Worm (Caenorhabditis elegans): ENCODE data around the gene prp-18.
A peak's percentile ranks its signal among the peaks of the same experiment; 100 is the strongest.

prp-18 gene

DNA sequence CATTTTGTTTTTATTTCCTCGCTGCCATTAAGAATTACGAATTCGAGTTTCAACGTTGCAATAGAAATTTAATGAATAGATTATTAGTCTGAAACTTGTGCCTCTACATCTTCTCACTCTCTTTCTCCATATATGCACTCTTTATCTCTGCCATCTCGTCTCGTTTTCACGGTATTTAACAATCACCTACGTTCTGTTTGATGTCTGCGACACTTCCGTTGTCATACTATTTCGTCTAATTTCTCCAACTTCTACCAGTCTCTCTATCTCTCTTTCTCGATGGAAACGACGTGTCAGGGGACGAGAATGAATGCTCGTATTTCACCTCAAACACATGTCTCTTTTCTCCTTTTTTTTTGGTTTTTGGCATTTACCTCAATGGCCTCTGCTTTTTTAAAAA is 10.3 kb downstream of the prp-18 start (continued):
- TF ChIP-seq ceh-82 (tag; optimal IDR thresholded peaks at IDR 0.05): no peak
- TF ChIP-seq ceh-62 (tag; optimal IDR thresholded peaks at IDR 0.05): no peak
- TF ChIP-seq lin-39 (tag; optimal IDR thresholded peaks at IDR 0.05): no peak

DNA sequence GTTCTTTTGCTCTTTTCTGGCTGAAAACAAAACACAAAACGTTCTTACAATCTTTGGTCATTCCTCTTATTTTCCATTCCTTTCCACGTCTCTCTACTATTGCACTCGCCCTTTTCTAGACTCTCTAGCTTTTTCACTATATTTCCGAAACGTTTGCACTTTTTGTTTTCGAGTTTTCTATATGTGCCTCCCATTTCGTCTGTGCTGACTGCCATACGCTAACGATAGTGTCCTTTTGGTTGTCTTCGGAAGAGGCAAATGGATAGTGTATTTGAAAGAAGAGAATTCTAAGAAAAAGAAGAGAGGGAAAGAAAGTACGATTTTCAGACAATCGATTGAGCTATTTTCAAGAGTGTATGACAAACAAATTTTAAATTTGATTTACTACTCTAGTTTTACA is 11.4 kb downstream of the prp-18 start:
- TF ChIP-seq lin-1 (GFP tag; IDR thresholded peaks at IDR 0.05) (no peak), snpc-4 (tag; optimal IDR thresholded peaks at IDR 0.05) (no peak), ceh-62 (tag; optimal IDR thresholded peaks at IDR 0.05) (no peak), madf-9 (GFP tag; conservative IDR thresholded peaks at IDR 0.05) (no peak), Y5F2A.4 (GFP tag; optimal IDR thresholded peaks at IDR 0.05) (no peak), ama-1 (optimal IDR thresholded peaks at IDR 0.05) (no peak), zfp-2 (tag; optimal IDR thresholded peaks at IDR 0.05) (no peak), mes-2 (tag; optimal IDR thresholded peaks at IDR 0.05; ENCODE audit: poor library complexity, severe bottlenecking) (peak; percentile 9), mdl-1 (tag; optimal IDR thresholded peaks at IDR 0.05) (peak in 1 of 2 experiments; percentile 44), fos-1 (tag; optimal IDR thresholded peaks at IDR 0.05) (no peak), hif-1 (tag; optimal IDR thresholded peaks at IDR 0.05) (no peak), tag-97 (GFP tag; IDR thresholded peaks at IDR 0.05) (no peak), ztf-11 (tag; optimal IDR thresholded peaks at IDR 0.05) (no peak), daf-16 (GFP tag; optimal IDR thresholded peaks at IDR 0.05) (no peak), daf-16 (tag; optimal IDR thresholded peaks at IDR 0.05) (peak; percentile 85), unc-39 (tag; optimal IDR thresholded peaks at IDR 0.05) (no peak), lir-3 (tag; optimal IDR thresholded peaks at IDR 0.05) (no peak), aha-1 (tag) (no peak), zfp-3 (GFP tag; conservative IDR thresholded peaks at IDR 0.05) (no peak), nhr-41 (GFP tag; IDR thresholded peaks at IDR 0.05) (no peak), pqm-1 (tag; optimal IDR thresholded peaks at IDR 0.05) (peak; percentile 69), lin-13 (GFP tag; optimal IDR thresholded peaks at IDR 0.05) (no peak), tra-1 (GFP tag; IDR thresholded peaks at IDR 0.05) (no peak), pha-4 (GFP tag; IDR thresholded peaks at IDR 0.05) (no peak), pha-4 (tag; optimal IDR thresholded peaks at IDR 0.05) (no peak), nhr-25 (tag; optimal IDR thresholded peaks at IDR 0.05; ENCODE audit: borderline replicate concordance, insufficient read depth) (no peak), ces-1 (GFP tag; optimal IDR thresholded peaks at IDR 0.05) (no peak), Y105C5A.15 (GFP tag; IDR thresholded peaks at IDR 0.05) (no peak), ceh-44 (GFP tag; IDR thresholded peaks at IDR 0.05) (no peak), lin-39 (tag; optimal IDR thresholded peaks at IDR 0.05) (no peak), daf-8 (GFP tag; IDR thresholded peaks at IDR 0.05) (no peak), hlh-11 (tag; optimal IDR thresholded peaks at IDR 0.05) (peak; percentile 47), rbr-2 (tag; optimal IDR thresholded peaks at IDR 0.05) (no peak), F26F4.8 (GFP tag; conservative IDR thresholded peaks at IDR 0.05) (no peak), lin-15B (tag; optimal IDR thresholded peaks at IDR 0.05) (no peak), T26A8.4 (GFP tag; IDR thresholded peaks at IDR 0.05) (no peak), dmd-6 (GFP tag; IDR thresholded peaks at IDR 0.05) (peak; percentile 46; the same call in 1 of the 2 replicates), php-3 (GFP tag; IDR thresholded peaks at IDR 0.05) (no peak), mxl-2 (GFP tag; conservative IDR thresholded peaks at IDR 0.05) (no peak), aly-2 (tag; optimal IDR thresholded peaks at IDR 0.05) (no peak), nhr-237 (tag; optimal IDR thresholded peaks at IDR 0.05) (no peak), unc-62 (GFP tag; optimal IDR thresholded peaks at IDR 0.05 in 1 of 2) (peak in 1 of 2 experiments; percentile 51), unc-62 (tag; optimal IDR thresholded peaks at IDR 0.05) (no peak), ceh-32 (tag; optimal IDR thresholded peaks at IDR 0.05; ENCODE audit: poor library complexity) (no peak), fkh-10 (GFP tag; optimal IDR thresholded peaks at IDR 0.05) (no peak), jun-1 (tag; optimal IDR thresholded peaks at IDR 0.05) (no peak), cey-2 (tag; optimal IDR thresholded peaks at IDR 0.05; ENCODE audit: borderline replicate concordance, insufficient read depth) (no peak), nhr-28 (tag; optimal IDR thresholded peaks at IDR 0.05) (peak; percentile 73), unc-130 (GFP tag; optimal IDR thresholded peaks at IDR 0.05) (no peak), dve-1 (tag; optimal IDR thresholded peaks at IDR 0.05; ENCODE audit: insufficient read depth) (peak; percentile 64)
